Worm (Caenorhabditis elegans) whole organism, L4/young adult: Measurements from ENCODE around the gene EEED8.13.

Source experiments
- dao-5 ChIP-seq: sonication (generic microtip); optimal IDR thresholded peaks from 2 replicates; lab custom pipeline; 2016; ENCODE audit warnings: missing genotype, missing genetic modification characterization, moderate library complexity, missing compliant biosample characterization
- him-1 ChIP-seq: sonication (generic microtip); optimal IDR thresholded peaks from 2 replicates; lab custom pipeline; 2016; ENCODE audit warnings: missing genotype, missing genetic modification reagents, missing genetic modification characterization, missing compliant biosample characterization

DNA sequence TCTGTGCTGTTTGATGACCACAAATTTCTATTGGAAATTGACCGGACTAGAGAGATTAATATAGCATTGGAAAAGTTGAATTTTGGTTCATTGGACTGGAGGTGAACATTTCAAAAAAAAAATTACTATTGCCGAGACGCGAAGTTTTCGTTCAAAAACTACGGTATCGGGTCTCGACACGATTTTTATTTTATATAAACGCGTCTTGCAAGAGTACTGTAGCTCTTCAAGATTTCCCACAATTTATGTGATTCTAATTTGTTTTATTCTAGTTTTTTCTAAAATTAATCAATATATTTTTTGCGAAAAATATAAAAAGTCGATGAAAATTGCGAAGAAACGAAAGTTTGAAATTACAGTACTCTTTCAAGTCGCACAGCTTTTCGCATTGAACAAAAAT is 41.7 kb downstream of the EEED8.13 start, which contains the start of gene F09E5.12:
- no peak for TF ChIP-seq him-1 (tag; lab: Kevin White, UChicago)
- TF ChIP-seq dao-5 = no peak
